Worm (Caenorhabditis elegans) whole organism, L4 larva: ENCODE data around the gene nlp-69.

Source experiments
- D1046.2 ChIP-seq: fragments of 200-800 bp; sonication (Bioruptor generic); IDR thresholded peaks from 2 replicates; pipeline ENCODE4 v1.3.6; 2022; ENCODE audit warnings: missing genetic modification characterization, missing compliant biosample characterization
- R02D3.7 ChIP-seq: fragments of 150-350 bp; sonication (generic microtip); optimal IDR thresholded peaks from 3 replicates; lab custom pipeline; 2014; ENCODE audit warnings: missing biosample characterization, missing genetic modification characterization
- ZK546.5 ChIP-seq, 2 experiments: sonication (generic microtip); optimal IDR thresholded peaks; 2 replicates each; lab custom pipeline; 2017; ENCODE audit warnings: missing biosample characterization in 2 of 2, missing genetic modification characterization in 2 of 2
- aha-1 ChIP-seq: fragments of 150-350 bp; peaks from one replicate; lab custom pipeline; 2014; ENCODE audit warnings: missing biosample characterization, missing genetic modification characterization
- arid-1 ChIP-seq: fragments of 200-800 bp; sonication (Bioruptor generic); conservative IDR thresholded peaks from 2 replicates; pipeline ENCODE4 v1.3.6; 2022; ENCODE audit warnings: missing genetic modification reagents, missing genetic modification characterization, missing compliant biosample characterization
- attf-4 ChIP-seq: sonication (generic microtip); optimal IDR thresholded peaks from 3 replicates; lab custom pipeline; 2017; ENCODE audit warnings: missing biosample characterization, missing genetic modification characterization
- ceh-20 ChIP-seq: fragments of 200-800 bp; sonication (Bioruptor generic); IDR thresholded peaks from 2 replicates; pipeline ENCODE4 v1.3.6; 2022; ENCODE audit warnings: missing genetic modification reagents, missing genetic modification characterization, missing compliant biosample characterization
- ceh-28 ChIP-seq: fragments of 150-350 bp; optimal IDR thresholded peaks from 2 replicates; lab custom pipeline; 2014; ENCODE audit warnings: missing biosample characterization, missing genetic modification reagents, missing genetic modification characterization
- ces-1 ChIP-seq: fragments of 150-350 bp; sonication (generic microtip); optimal IDR thresholded peaks from 4 replicates; lab custom pipeline; 2014; ENCODE audit warnings: missing biosample characterization, missing genetic modification reagents, missing genetic modification characterization
- daf-12 ChIP-seq: fragments of 150-350 bp; optimal IDR thresholded peaks from 2 replicates; lab custom pipeline; 2014; ENCODE audit warnings: missing biosample characterization, missing genetic modification reagents, missing genetic modification characterization
- daf-16 ChIP-seq, 3 experiments: sonication (generic microtip); optimal IDR thresholded peaks; 2 replicates each; lab custom pipeline; 2016 to 2017; ENCODE audit warnings: missing genetic modification characterization in 3 of 3, missing genetic modification reagents in 3 of 3, mild to moderate bottlenecking in 2 of 3, missing compliant biosample characterization in 2 of 3, missing biosample characterization in 1 of 3, moderate library complexity in 1 of 3
- daf-8 ChIP-seq: fragments of 200-800 bp; sonication (Bioruptor generic); IDR thresholded peaks from 2 replicates; pipeline ENCODE4 v1.3.6; 2022; ENCODE audit warnings: missing genetic modification characterization, missing compliant biosample characterization
- egl-27 ChIP-seq: sonication (generic microtip); optimal IDR thresholded peaks from 3 replicates; lab custom pipeline; 2017; ENCODE audit warnings: missing biosample characterization, missing genetic modification reagents, missing genetic modification characterization
- egl-43 ChIP-seq: fragments of 200-800 bp; sonication (Bioruptor generic); IDR thresholded peaks from 2 replicates; pipeline ENCODE4 v1.3.6; 2022; ENCODE audit warnings: missing genetic modification reagents, missing genetic modification characterization, missing compliant biosample characterization
- fos-1 ChIP-seq: fragments of 150-350 bp; optimal IDR thresholded peaks from 2 replicates; lab custom pipeline; 2014; ENCODE audit warnings: missing biosample characterization, missing genetic modification characterization
- gei-8 ChIP-seq: fragments of 200-800 bp; sonication (Bioruptor generic); optimal IDR thresholded peaks from 2 replicates; lab custom pipeline; 2018; ENCODE audit warnings: mild to moderate bottlenecking, missing genetic modification characterization, missing compliant biosample characterization
- jun-1 ChIP-seq: fragments of 150-350 bp; optimal IDR thresholded peaks from 2 replicates; lab custom pipeline; 2014; ENCODE audit warnings: missing biosample characterization, missing genetic modification reagents, missing genetic modification characterization
- lin-15B ChIP-seq: fragments of 150-350 bp; sonication (generic microtip); optimal IDR thresholded peaks from 3 replicates; lab custom pipeline; 2014; ENCODE audit warnings: missing biosample characterization, missing genetic modification characterization
- lin-29 ChIP-seq: fragments of 200-800 bp; sonication (Bioruptor generic); IDR thresholded peaks from 2 replicates; pipeline ENCODE4 v1.3.6; 2022; ENCODE audit warnings: missing genetic modification reagents, missing genetic modification characterization, missing compliant biosample characterization
- lir-3 ChIP-seq: sonication (generic microtip); optimal IDR thresholded peaks from 2 replicates; lab custom pipeline; 2016; ENCODE audit warnings: mild to moderate bottlenecking, missing genetic modification characterization, missing compliant biosample characterization
- lsy-2 ChIP-seq, 2 experiments: fragments of 150-350 bp in 1 of 2; sonication (generic microtip) in 1 of 2; optimal IDR thresholded peaks; 2 replicates each; lab custom pipeline; 2014 to 2017; ENCODE audit warnings: missing biosample characterization in 2 of 2, missing genetic modification characterization in 2 of 2
- nhr-10 ChIP-seq: fragments of 150-350 bp; optimal IDR thresholded peaks from 2 replicates; lab custom pipeline; 2014; ENCODE audit warnings: missing biosample characterization, missing genetic modification characterization
- nhr-111 ChIP-seq: fragments of 200-800 bp; sonication (Bioruptor generic); optimal IDR thresholded peaks from 2 replicates; lab custom pipeline; 2018; ENCODE audit warnings: mild to moderate bottlenecking, missing genetic modification characterization, missing compliant biosample characterization
- nhr-6 ChIP-seq: fragments of 150-350 bp; optimal IDR thresholded peaks from 2 replicates; lab custom pipeline; 2014; ENCODE audit warnings: missing biosample characterization, missing genetic modification characterization
- nhr-76 ChIP-seq: fragments of 150-350 bp; optimal IDR thresholded peaks from 2 replicates; lab custom pipeline; 2014; ENCODE audit warnings: missing biosample characterization, missing genetic modification characterization
- php-3 ChIP-seq: fragments of 200-800 bp; sonication (Bioruptor generic); IDR thresholded peaks from 2 replicates; pipeline ENCODE4 v1.3.6; 2022; ENCODE audit warnings: missing genetic modification reagents, missing genetic modification characterization, missing compliant biosample characterization
- sdz-12 ChIP-seq: fragments of 200-800 bp; sonication (Bioruptor generic); optimal IDR thresholded peaks from 2 replicates; lab custom pipeline; 2018; ENCODE audit warnings: mild to moderate bottlenecking, missing genetic modification characterization, missing compliant biosample characterization
- set-16 ChIP-seq: fragments of 200-800 bp; sonication (Bioruptor generic); IDR thresholded peaks from 2 replicates; pipeline ENCODE4 v1.3.6; 2022; ENCODE audit warnings: missing genetic modification reagents, missing genetic modification characterization, missing compliant biosample characterization
- snpc-1.2 ChIP-seq: fragments of 200-800 bp; sonication (Bioruptor generic); IDR thresholded peaks from 2 replicates; pipeline ENCODE4 v1.3.6; 2022; ENCODE audit warnings: missing genetic modification reagents, missing genetic modification characterization, missing compliant biosample characterization
- spr-1 ChIP-seq: sonication (generic microtip); optimal IDR thresholded peaks from 2 replicates; lab custom pipeline; 2016; ENCODE audit warnings: mild to moderate bottlenecking, missing genetic modification characterization, missing compliant biosample characterization
- tra-1 ChIP-seq: fragments of 200-800 bp; sonication (Bioruptor generic); IDR thresholded peaks from 2 replicates; pipeline ENCODE4 v1.3.6; 2022; ENCODE audit warnings: missing genetic modification reagents, missing genetic modification characterization, missing compliant biosample characterization
- unc-130 ChIP-seq: sonication (generic microtip); optimal IDR thresholded peaks from 2 replicates; lab custom pipeline; 2016; ENCODE audit warnings: missing genetic modification reagents, missing genetic modification characterization, missing compliant biosample characterization
- unc-62 ChIP-seq, 3 experiments: fragments of 150-350 bp in 1 of 3; sonication (generic microtip); optimal IDR thresholded peaks in 2 of 3; peaks in 1 of 3; 1 replicate in 1 of 3; 2 replicates in 2 of 3; lab custom pipeline; 2014 to 2017; ENCODE audit warnings: missing biosample characterization in 3 of 3, missing genetic modification characterization in 3 of 3, missing genetic modification reagents in 3 of 3, missing genotype in 1 of 3
- vab-7 ChIP-seq: fragments of 200-800 bp; sonication (Bioruptor generic); IDR thresholded peaks from 2 replicates; pipeline ENCODE4 v1.3.6; 2022; ENCODE audit warnings: missing genetic modification reagents, missing genetic modification characterization, missing compliant biosample characterization
- zag-1 ChIP-seq: fragments of 150-350 bp; optimal IDR thresholded peaks from 2 replicates; lab custom pipeline; 2014; ENCODE audit warnings: missing biosample characterization, missing genetic modification characterization
- ztf-11 ChIP-seq: fragments of 150-350 bp; optimal IDR thresholded peaks from 2 replicates; lab custom pipeline; 2014; ENCODE audit warnings: missing biosample characterization, missing genetic modification characterization
- ztf-7 ChIP-seq: fragments of 150-350 bp; optimal IDR thresholded peaks from 2 replicates; lab custom pipeline; 2014; ENCODE audit warnings: missing biosample characterization, missing genetic modification characterization

The nlp-69 gene

DNA sequence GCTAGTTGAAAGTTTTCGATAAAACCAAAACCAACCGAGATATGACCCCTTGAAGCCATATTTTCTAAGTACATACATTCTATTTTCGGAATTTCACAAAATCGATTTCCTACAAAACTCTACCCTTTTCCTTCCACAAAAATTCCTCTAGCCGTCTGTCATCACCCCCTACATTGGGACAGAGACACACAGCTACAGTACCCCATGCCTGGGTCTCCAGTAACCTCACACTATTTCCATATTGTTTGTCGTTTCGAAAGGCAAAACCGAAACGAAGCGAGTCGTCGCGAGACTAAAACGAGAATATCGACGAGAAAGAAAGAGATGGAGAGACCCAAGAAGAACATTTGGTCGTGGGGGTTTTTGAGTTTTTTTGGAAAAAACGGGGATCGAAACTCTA lies 26.4 kb downstream of the nlp-69 start:
- TF ChIP-seq lsy-2 (tag; optimal IDR thresholded peaks at IDR 0.05; lab: Kevin White, UChicago) = peak in 1 of 2 experiments; percentile 47
- no peak for TF ChIP-seq vab-7
- TF ChIP-seq nhr-76 (tag; lab: Kevin White, UChicago) = no peak
- peak in 1 of 2 experiments; percentile 44 for TF ChIP-seq unc-62 (GFP tag; optimal IDR thresholded peaks at IDR 0.05 in 1 of 2; lab: Kevin White, UChicago)
- TF ChIP-seq unc-62 (tag; optimal IDR thresholded peaks at IDR 0.05; lab: Kevin White, UChicago) = no peak

ce11 chrV:20067075-20067474 lies 27.7 kb downstream of the nlp-69 start:
- TF ChIP-seq php-3 (GFP tag; lab: Robert Waterston, UW) (no peak), daf-8 (no peak), tra-1 (no peak), lin-15B (tag; lab: Kevin White, UChicago) (no peak), ZK546.5 (tag; optimal IDR thresholded peaks at IDR 0.05; lab: Kevin White, UChicago) (no peak), arid-1 (no peak), lir-3 (tag; lab: Kevin White, UChicago) (no peak), ztf-7 (tag; lab: Kevin White, UChicago) (no peak), attf-4 (no peak), egl-27 (tag; lab: Kevin White, UChicago) (no peak), spr-1 (tag; lab: Kevin White, UChicago) (no peak), lin-29 (GFP tag; lab: Robert Waterston, UW) (no peak), R02D3.7 (tag; lab: Kevin White, UChicago) (no peak)
- TF ChIP-seq, all 104 proteins: peak for 0

- TF ChIP-seq jun-1 (tag; lab: Kevin White, UChicago) (no peak), aha-1 (tag; lab: Kevin White, UChicago) (peak; percentile 86), snpc-1.2 (GFP tag; lab: Robert Waterston, UW) (no peak)
Measured at ce11 chrV:20065096-20065495, 29.7 kb downstream of the nlp-69 start.

DNA sequence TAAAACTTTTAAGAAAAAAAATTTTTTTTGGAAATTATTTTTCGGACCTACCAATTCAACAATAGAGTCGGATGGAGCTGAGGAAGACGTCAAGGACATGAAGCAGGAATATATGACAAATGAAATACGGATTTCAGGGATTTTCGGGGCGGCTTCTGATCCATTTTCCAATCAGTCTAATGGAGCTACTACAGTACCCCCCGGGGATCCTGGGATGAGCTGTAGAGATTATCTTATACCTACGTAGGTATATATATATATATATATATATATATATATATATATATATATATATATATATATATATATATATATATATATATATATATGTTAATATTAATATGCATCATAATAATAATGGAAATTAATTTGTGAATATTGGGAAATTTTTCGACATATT lies 30.7 kb downstream of the nlp-69 start, which contains the start of gene ttx-1:
Gene ttx-1 (minus strand): TSS at position 101 of the 400 bp plus-strand sequence.
- TF ChIP-seq sdz-12 (GFP tag; lab: Kevin White, UChicago) (no peak), ztf-11 (no peak), daf-16 (GFP tag; optimal IDR thresholded peaks at IDR 0.05; lab: Kevin White, UChicago) (no peak), daf-16 (tag; optimal IDR thresholded peaks at IDR 0.05; lab: Kevin White, UChicago) (no peak), nhr-76 (tag; lab: Kevin White, UChicago) (no peak), gei-8 (GFP tag; lab: Kevin White, UChicago) (no peak), zag-1 (tag; lab: Kevin White, UChicago) (no peak), ces-1 (no peak), unc-130 (GFP tag; lab: Kevin White, UChicago) (no peak), set-16 (GFP tag; lab: Robert Waterston, UW) (no peak), nhr-10 (no peak), ceh-28 (tag; lab: Kevin White, UChicago) (no peak), egl-43 (no peak), nhr-6 (tag; lab: Kevin White, UChicago) (no peak), fos-1 (no peak), daf-12 (tag; lab: Kevin White, UChicago) (no peak), lsy-2 (tag; optimal IDR thresholded peaks at IDR 0.05; lab: Kevin White, UChicago) (no peak)

DNA sequence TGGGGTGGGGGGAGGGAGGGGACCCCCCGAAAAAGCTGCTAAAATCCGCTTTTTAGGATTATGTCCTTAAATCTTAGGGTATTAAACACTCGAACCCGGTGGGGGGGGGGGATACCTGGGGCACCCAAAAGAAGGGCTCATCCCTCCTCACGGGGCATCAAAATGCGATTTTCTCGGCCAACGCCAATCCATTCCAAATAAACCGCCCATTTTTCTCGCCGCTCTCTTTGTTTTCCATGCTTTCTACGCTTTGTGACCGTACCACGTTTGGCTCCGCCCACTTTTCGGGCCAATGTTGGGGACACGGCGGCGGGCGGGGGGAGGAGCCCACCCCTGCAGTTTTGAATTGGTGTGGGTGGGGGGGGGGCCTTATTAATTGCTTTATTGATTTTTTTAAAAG lies 33.3 kb downstream of the nlp-69 start:
- TF ChIP-seq ceh-20 (GFP tag; lab: Robert Waterston, UW) = no peak
- TF ChIP-seq D1046.2 = 0 out of 2 replicates have a peak, but pooled peaks have one; percentile 54
- TF ChIP-seq set-16 (GFP tag; lab: Robert Waterston, UW) = peak; percentile 74
- TF ChIP-seq nhr-111 = no peak
- TF ChIP-seq, all 104 proteins: peak for 2
